Worm (Caenorhabditis elegans) whole organism, mixed stage, embryonic: Measurements from ENCODE around the gene Y38E10A.22.

Experiments used
- ceh-83 ChIP-seq: fragments of 200-800 bp; sonication (Bioruptor generic); optimal IDR thresholded peaks from 2 replicates; lab custom pipeline; 2018; ENCODE audit warnings: mild to moderate bottlenecking, missing genetic modification characterization, missing compliant biosample characterization
- drap-1 ChIP-seq: fragments of 200-800 bp; sonication (Bioruptor generic); optimal IDR thresholded peaks from 3 replicates; lab custom pipeline; 2018; ENCODE audit warnings: mild to moderate bottlenecking, missing genetic modification characterization, missing compliant biosample characterization
- lin-13 ChIP-seq: fragments of 150-350 bp; optimal IDR thresholded peaks from 2 replicates; lab custom pipeline; 2014; ENCODE audit warnings: missing biosample characterization, missing genetic modification characterization
- snpc-4 ChIP-seq: fragments of 150-350 bp; optimal IDR thresholded peaks from 2 replicates; lab custom pipeline; 2014; ENCODE audit warnings: missing biosample characterization, missing genetic modification characterization
- unc-62 ChIP-seq: fragments of 150-350 bp; optimal IDR thresholded peaks from 2 replicates; lab custom pipeline; 2014; ENCODE audit warnings: missing biosample characterization, missing genetic modification reagents, missing genetic modification characterization

DNA sequence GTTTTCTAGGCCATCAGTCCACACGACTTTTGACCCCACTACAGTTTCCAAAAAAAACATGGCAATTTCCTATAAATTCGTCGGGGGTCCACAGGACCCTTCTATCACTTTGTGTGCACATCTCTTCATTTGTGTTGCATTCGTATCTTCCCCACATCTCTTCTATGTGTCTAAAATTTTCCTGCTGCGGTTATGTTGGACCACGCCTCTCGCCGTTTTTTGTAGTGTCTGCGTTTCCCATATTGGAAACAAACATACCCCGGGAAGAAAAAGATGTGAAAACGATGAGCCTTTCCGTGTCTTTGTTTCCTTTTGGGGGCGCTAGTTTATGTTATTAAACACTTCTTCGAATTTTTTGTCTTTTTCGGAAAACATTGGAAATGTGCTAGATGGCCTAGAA, 15.7 kb downstream of the Y38E10A.22 start:
- TF ChIP-seq drap-1 (no peak), ceh-83 (GFP tag; lab: Kevin White, UChicago) (no peak), snpc-4 (tag; lab: Kevin White, UChicago) (no peak), unc-62 (GFP tag; lab: Kevin White, UChicago) (no peak), lin-13 (no peak)
